Fruit fly (Drosophila melanogaster) whole organism, prepupa: ENCODE measurements around the gene CCT4.

Experiments used
- Blimp-1 ChIP-seq: fragments of 200-800 bp; sonication (Bioruptor generic); optimal IDR thresholded peaks from 3 replicates; lab custom pipeline; 2017; ENCODE audit warnings: missing biosample characterization, missing genetic modification characterization, mild to moderate bottlenecking, moderate library complexity, missing genetic modification reagents
- CG10631 ChIP-seq: fragments of 200-800 bp; sonication (Bioruptor generic); optimal IDR thresholded peaks from 2 replicates; lab custom pipeline; 2016; ENCODE audit warnings: missing biosample characterization, missing genetic modification characterization
- CG10669 ChIP-seq: fragments of 200-800 bp; sonication (Bioruptor generic); optimal IDR thresholded peaks from 3 replicates; lab custom pipeline; 2018; ENCODE audit warnings: missing biosample characterization, mild to moderate bottlenecking, missing genetic modification characterization, moderate library complexity
- CG11294 ChIP-seq: fragments of 200-800 bp; sonication (Bioruptor generic); IDR thresholded peaks from 2 replicates; pipeline ENCODE4 v1.3.6; 2022; ENCODE audit warnings: missing biosample characterization, missing genetic modification characterization
- CG11902 ChIP-seq: fragments of 200-800 bp; sonication (Bioruptor generic); optimal IDR thresholded peaks from 3 replicates; lab custom pipeline; 2016; ENCODE audit warnings: missing biosample characterization, missing genetic modification characterization
- CG15336 ChIP-seq: fragments of 200-800 bp; sonication (Bioruptor generic); IDR thresholded peaks from 2 replicates; pipeline ENCODE4 v1.3.6; 2022; ENCODE audit warnings: missing biosample characterization, missing genetic modification characterization
- CG1621 ChIP-seq: fragments of 200-800 bp; sonication (Bioruptor generic); optimal IDR thresholded peaks from 3 replicates; lab custom pipeline; 2018; ENCODE audit warnings: missing biosample characterization, mild to moderate bottlenecking, missing genetic modification characterization
- CG16779 ChIP-seq: fragments of 200-800 bp; sonication (Bioruptor generic); optimal IDR thresholded peaks from 3 replicates; lab custom pipeline; 2017; ENCODE audit warnings: missing biosample characterization, mild to moderate bottlenecking, missing genetic modification characterization
- CG31627 ChIP-seq: fragments of 200-800 bp; sonication (Bioruptor generic); optimal IDR thresholded peaks from 3 replicates; lab custom pipeline; 2016; ENCODE audit warnings: missing biosample characterization, missing genetic modification characterization
- CG32006 ChIP-seq: fragments of 200-800 bp; sonication (Bioruptor generic); optimal IDR thresholded peaks from 3 replicates; lab custom pipeline; 2017; ENCODE audit warnings: missing biosample characterization, mild to moderate bottlenecking, missing genetic modification characterization
- CG34406 ChIP-seq: fragments of 200-800 bp; sonication (Bioruptor generic); optimal IDR thresholded peaks from 3 replicates; lab custom pipeline; 2016; ENCODE audit warnings: missing biosample characterization, missing genetic modification characterization
- CG3919 ChIP-seq: fragments of 200-800 bp; sonication (Bioruptor generic); optimal IDR thresholded peaks from 3 replicates; lab custom pipeline; 2016; ENCODE audit warnings: missing biosample characterization, missing genetic modification characterization
- CG4318 ChIP-seq: fragments of 200-800 bp; sonication (Bioruptor generic); optimal IDR thresholded peaks from 3 replicates; lab custom pipeline; 2017; ENCODE audit warnings: missing biosample characterization, mild to moderate bottlenecking, missing genetic modification characterization
- CG6163 ChIP-seq: fragments of 200-800 bp; sonication (Bioruptor generic); IDR thresholded peaks from 3 replicates; pipeline ENCODE4 v1.3.6; 2022; ENCODE audit warnings: missing biosample characterization, missing genetic modification characterization
- CG6276 ChIP-seq: fragments of 200-800 bp; sonication (Bioruptor generic); optimal IDR thresholded peaks from 2 replicates; lab custom pipeline; 2017; ENCODE audit warnings: missing biosample characterization, mild to moderate bottlenecking, missing genetic modification characterization
- CG6792 ChIP-seq: fragments of 200-800 bp; sonication (Bioruptor generic); optimal IDR thresholded peaks from 3 replicates; lab custom pipeline; 2016; ENCODE audit warnings: missing biosample characterization, missing genetic modification characterization
- CG6808 ChIP-seq: fragments of 200-800 bp; sonication (Bioruptor generic); optimal IDR thresholded peaks from 3 replicates; lab custom pipeline; 2017; ENCODE audit warnings: missing biosample characterization, missing genetic modification characterization, mild to moderate bottlenecking, moderate library complexity, missing genetic modification reagents
- CG7368 ChIP-seq: fragments of 200-800 bp; sonication (Bioruptor generic); optimal IDR thresholded peaks from 3 replicates; lab custom pipeline; 2016; ENCODE audit warnings: missing biosample characterization, missing genetic modification characterization
- CG8119 ChIP-seq: fragments of 200-800 bp; sonication (Bioruptor generic); IDR thresholded peaks from 3 replicates; pipeline ENCODE4 v1.3.6; 2022; ENCODE audit warnings: missing biosample characterization, missing genetic modification characterization
- CG8632 ChIP-seq: fragments of 200-800 bp; sonication (Bioruptor generic); optimal IDR thresholded peaks from 3 replicates; lab custom pipeline; 2016; ENCODE audit warnings: missing biosample characterization, missing genetic modification characterization
- CG9139 ChIP-seq: fragments of 200-800 bp; sonication (Bioruptor generic); optimal IDR thresholded peaks from 3 replicates; lab custom pipeline; 2017; ENCODE audit warnings: missing biosample characterization, mild to moderate bottlenecking, missing genetic modification characterization
- Eip75B ChIP-seq: fragments of 200-800 bp; sonication (Bioruptor generic); optimal IDR thresholded peaks from 3 replicates; lab custom pipeline; 2016; ENCODE audit warnings: missing biosample characterization, missing genetic modification characterization
- Eip78C ChIP-seq: fragments of 200-800 bp; sonication (Bioruptor generic); peaks from one replicate; lab custom pipeline; 2016; ENCODE audit warnings: missing biosample characterization, missing genetic modification characterization
- Eip93F ChIP-seq: fragments of 200-800 bp; sonication (Bioruptor generic); optimal IDR thresholded peaks from 2 replicates; lab custom pipeline; 2016; ENCODE audit warnings: missing biosample characterization, mild to moderate bottlenecking, missing genetic modification characterization
- Ets21C ChIP-seq: fragments of 200-800 bp; sonication (Bioruptor generic); optimal IDR thresholded peaks from 3 replicates; lab custom pipeline; 2016; ENCODE audit warnings: missing biosample characterization, missing genetic modification characterization
- Ets96B ChIP-seq: fragments of 200-800 bp; optimal IDR thresholded peaks from 2 replicates; lab custom pipeline; 2019; ENCODE audit warnings: missing biosample characterization, mild to moderate bottlenecking, missing genetic modification characterization, moderate library complexity
- Gug ChIP-seq: fragments of 200-800 bp; sonication (Bioruptor generic); IDR thresholded peaks from 2 replicates; pipeline ENCODE4 v1.3.6; 2022; ENCODE audit warnings: missing biosample characterization, missing genetic modification characterization
- Hr38 ChIP-seq: sonication (Bioruptor generic); optimal IDR thresholded peaks from 2 replicates; lab custom pipeline; 2016; ENCODE audit warnings: missing biosample characterization, missing genetic modification characterization
- Hr39 ChIP-seq: fragments of 200-800 bp; sonication (Bioruptor generic); optimal IDR thresholded peaks from 2 replicates; lab custom pipeline; 2016; ENCODE audit warnings: missing biosample characterization, missing genetic modification characterization
- Hr4 ChIP-seq: fragments of 200-800 bp; sonication (Bioruptor generic); optimal IDR thresholded peaks from 3 replicates; lab custom pipeline; 2016; ENCODE audit warnings: missing biosample characterization, missing genetic modification characterization
- Lpt ChIP-seq: fragments of 200-800 bp; sonication (Bioruptor generic); optimal IDR thresholded peaks from 3 replicates; lab custom pipeline; 2016; ENCODE audit warnings: missing biosample characterization, missing genetic modification characterization
- Met ChIP-seq: fragments of 200-800 bp; sonication (Bioruptor generic); optimal IDR thresholded peaks from 3 replicates; lab custom pipeline; 2016; ENCODE audit warnings: missing biosample characterization, missing genetic modification characterization
- Smox ChIP-seq: fragments of 200-800 bp; sonication (Bioruptor generic); optimal IDR thresholded peaks from 3 replicates; lab custom pipeline; 2016; ENCODE audit warnings: missing biosample characterization, missing genetic modification characterization
- Sox102F ChIP-seq: fragments of 200-800 bp; sonication (Bioruptor generic); optimal IDR thresholded peaks from 2 replicates; lab custom pipeline; 2016; ENCODE audit warnings: missing biosample characterization, mild to moderate bottlenecking, missing genetic modification characterization
- Sox14 ChIP-seq: fragments of 200-800 bp; sonication (Bioruptor generic); optimal IDR thresholded peaks from 3 replicates; lab custom pipeline; 2016; ENCODE audit warnings: missing biosample characterization, missing genetic modification characterization
- Sox15 ChIP-seq: fragments of 200-800 bp; sonication (Bioruptor generic); optimal IDR thresholded peaks from 3 replicates; lab custom pipeline; 2016; ENCODE audit warnings: missing biosample characterization, missing genetic modification characterization
- achi ChIP-seq: fragments of 200-800 bp; sonication (Bioruptor generic); optimal IDR thresholded peaks from 3 replicates; lab custom pipeline; 2016; ENCODE audit warnings: missing biosample characterization, missing genetic modification characterization
- acj6 ChIP-seq: fragments of 200-800 bp; sonication (Bioruptor generic); optimal IDR thresholded peaks from 3 replicates; lab custom pipeline; 2016; ENCODE audit warnings: missing biosample characterization, missing genetic modification characterization
- cyc ChIP-seq: fragments of 200-800 bp; sonication (Bioruptor generic); optimal IDR thresholded peaks from 3 replicates; lab custom pipeline; 2016; ENCODE audit warnings: missing biosample characterization, missing genetic modification characterization
- dac ChIP-seq: fragments of 200-800 bp; sonication (Bioruptor generic); optimal IDR thresholded peaks from 2 replicates; lab custom pipeline; 2017; ENCODE audit warnings: missing biosample characterization, mild to moderate bottlenecking, missing genetic modification characterization
- dsx ChIP-seq: fragments of 200-800 bp; optimal IDR thresholded peaks from 3 replicates; lab custom pipeline; 2019; ENCODE audit warnings: missing biosample characterization, mild to moderate bottlenecking, missing genetic modification characterization, moderate library complexity; ENCODE audit not compliant: poor library complexity, severe bottlenecking
- eg ChIP-seq: fragments of 200-800 bp; sonication (Bioruptor generic); IDR thresholded peaks from 3 replicates; pipeline ENCODE4 v1.3.6; 2022; ENCODE audit warnings: missing biosample characterization, missing genetic modification characterization
- fd59A ChIP-seq: fragments of 200-800 bp; sonication (Bioruptor generic); optimal IDR thresholded peaks from 2 replicates; lab custom pipeline; 2017; ENCODE audit warnings: missing biosample characterization, mild to moderate bottlenecking, missing genetic modification characterization, missing genetic modification reagents
- fd85E ChIP-seq: fragments of 200-800 bp; sonication (Bioruptor generic); optimal IDR thresholded peaks from 3 replicates; lab custom pipeline; 2016; ENCODE audit warnings: missing biosample characterization, missing genetic modification characterization
- fkh ChIP-seq: fragments of 200-800 bp; sonication (Bioruptor generic); optimal IDR thresholded peaks from 3 replicates; lab custom pipeline; 2017; ENCODE audit warnings: missing biosample characterization, mild to moderate bottlenecking, missing genetic modification characterization, moderate library complexity
- lz ChIP-seq: fragments of 200-800 bp; sonication (Bioruptor generic); optimal IDR thresholded peaks from 3 replicates; lab custom pipeline; 2016; ENCODE audit warnings: missing biosample characterization, missing genetic modification characterization
- net ChIP-seq: fragments of 200-800 bp; sonication (Bioruptor generic); optimal IDR thresholded peaks from 3 replicates; lab custom pipeline; 2016; ENCODE audit warnings: missing biosample characterization, missing genetic modification characterization
- salr ChIP-seq, 2 experiments: fragments of 200-800 bp; sonication (Bioruptor generic); optimal IDR thresholded peaks; 3 replicates each; lab custom pipeline; 2016 to 2018; ENCODE audit warnings: missing biosample characterization in 2 of 2, missing genetic modification characterization in 2 of 2, mild to moderate bottlenecking in 1 of 2
- spab ChIP-seq: fragments of 200-800 bp; sonication (Bioruptor generic); optimal IDR thresholded peaks from 2 replicates; lab custom pipeline; 2017; ENCODE audit warnings: missing biosample characterization, mild to moderate bottlenecking, missing genetic modification characterization, missing genetic modification reagents
- ss ChIP-seq, 2 experiments: fragments of 200-800 bp; sonication (Bioruptor generic); optimal IDR thresholded peaks; 2 replicates in 1 of 2; 3 replicates in 1 of 2; lab custom pipeline; 2017 to 2018; ENCODE audit warnings: mild to moderate bottlenecking in 2 of 2, missing biosample characterization in 2 of 2, missing genetic modification characterization in 2 of 2, moderate library complexity in 1 of 2
- svp ChIP-seq: fragments of 200-800 bp; sonication (Bioruptor generic); peaks from one replicate; lab custom pipeline; 2016; ENCODE audit warnings: missing biosample characterization, missing genetic modification characterization
- topi ChIP-seq: fragments of 200-800 bp; sonication (Bioruptor generic); optimal IDR thresholded peaks from 3 replicates; lab custom pipeline; 2016; ENCODE audit warnings: missing biosample characterization, missing genetic modification characterization
- vri ChIP-seq: fragments of 200-800 bp; sonication (Bioruptor generic); optimal IDR thresholded peaks from 3 replicates; lab custom pipeline; 2016; ENCODE audit warnings: missing biosample characterization, mild to moderate bottlenecking, missing genetic modification characterization

The CCT4 gene

DNA sequence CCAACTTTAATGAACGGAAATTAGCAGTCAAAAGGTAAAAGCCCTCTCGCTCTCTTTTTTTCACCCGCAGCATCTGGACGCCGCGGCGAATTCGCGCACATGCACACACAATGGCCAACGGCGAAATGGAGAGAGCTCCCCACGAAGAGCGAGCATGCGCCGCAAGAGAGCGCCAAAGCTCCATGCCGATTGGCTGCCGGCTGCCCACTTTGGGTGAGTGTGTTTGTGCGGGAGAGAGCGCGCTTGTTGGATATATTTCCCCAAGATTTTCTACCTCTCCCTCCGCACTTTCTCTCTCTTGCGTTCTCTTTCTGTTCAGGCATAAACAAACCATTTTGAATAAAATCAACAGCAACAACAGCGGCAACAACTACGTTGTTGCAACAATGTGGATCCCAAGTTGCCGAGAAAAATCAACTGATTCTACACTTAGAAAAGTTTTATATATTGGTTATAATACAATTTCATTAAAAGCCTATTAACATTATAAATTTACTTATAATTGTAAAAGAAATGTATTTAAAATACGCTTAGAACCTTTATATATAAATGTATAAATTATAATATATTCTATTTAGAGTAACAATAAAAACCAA lies 36.9 kb downstream of the CCT4 start:
- TF ChIP-seq Eip78C (GFP tag; lab: Kevin White, UChicago): peak; percentile 76
- no peak for TF ChIP-seq CG31627
- TF ChIP-seq CG9139 (GFP tag; lab: Kevin White, UChicago): no peak
- TF ChIP-seq CG10631 (GFP tag; lab: Kevin White, UChicago): peak; percentile 14
- TF ChIP-seq Lpt (GFP tag; lab: Kevin White, UChicago): no peak
- no peak for TF ChIP-seq Ets21C (GFP tag; lab: Kevin White, UChicago)
- no peak for TF ChIP-seq fd85E (GFP tag; lab: Kevin White, UChicago)
- TF ChIP-seq vri (GFP tag; lab: Kevin White, UChicago): no peak
- TF ChIP-seq CG6792 (GFP tag; lab: Kevin White, UChicago): no peak
- TF ChIP-seq Sox14 (GFP tag; lab: Kevin White, UChicago): no peak
- TF ChIP-seq fkh (GFP tag; lab: Kevin White, UChicago): no peak
- no peak for TF ChIP-seq CG10669 (GFP tag; lab: Kevin White, UChicago)
- TF ChIP-seq cyc (GFP tag; lab: Kevin White, UChicago): no peak
- TF ChIP-seq spab (GFP tag; lab: Kevin White, UChicago): no peak
- no peak for TF ChIP-seq achi (GFP tag; lab: Kevin White, UChicago)
- peak; percentile 27; the same call in 1 of the 3 replicates for TF ChIP-seq CG6163
- TF ChIP-seq Eip93F (GFP tag; lab: Kevin White, UChicago): no peak
- TF ChIP-seq CG11902: no peak
- TF ChIP-seq CG1621 (tag; lab: Kevin White, UChicago): no peak
- no peak for TF ChIP-seq acj6 (GFP tag; lab: Kevin White, UChicago)
- TF ChIP-seq Gug (GFP tag; lab: Robert Waterston, UW): no peak
- TF ChIP-seq eg (GFP tag; lab: Robert Waterston, UW): no peak
- no peak for TF ChIP-seq Eip75B
- no peak for TF ChIP-seq CG34406
- TF ChIP-seq Ets96B (tag; lab: Kevin White, UChicago): peak; percentile 37
- no peak for TF ChIP-seq Hr38
- TF ChIP-seq CG11294 (GFP tag; lab: Robert Waterston, UW): no peak
- TF ChIP-seq CG16779 (tag; lab: Kevin White, UChicago): no peak
- TF ChIP-seq salr (GFP tag; optimal IDR thresholded peaks at IDR 0.05; lab: Kevin White, UChicago): no peak
- no peak for TF ChIP-seq lz (GFP tag; lab: Kevin White, UChicago)
- no peak for TF ChIP-seq Hr39 (GFP tag; lab: Kevin White, UChicago)
- TF ChIP-seq Sox102F (GFP tag; lab: Kevin White, UChicago): no peak
- peak; percentile 80 for TF ChIP-seq dsx (GFP tag; lab: Kevin White, UChicago)
- no peak for TF ChIP-seq CG8119 (GFP tag; lab: Robert Waterston, UW)
- TF ChIP-seq svp (GFP tag; lab: Kevin White, UChicago): no peak
- TF ChIP-seq CG3919 (GFP tag; lab: Kevin White, UChicago): no peak
- no peak for TF ChIP-seq Smox
- TF ChIP-seq CG8632: no peak
- TF ChIP-seq Met (GFP tag; lab: Kevin White, UChicago): no peak
- TF ChIP-seq Hr4 (GFP tag; lab: Kevin White, UChicago): no peak
- peak; percentile 17 for TF ChIP-seq CG32006 (GFP tag; lab: Kevin White, UChicago)
- no peak for TF ChIP-seq net (GFP tag; lab: Kevin White, UChicago)
- no peak for TF ChIP-seq Blimp-1 (GFP tag; lab: Kevin White, UChicago)
- no peak for TF ChIP-seq dac (GFP tag; lab: Kevin White, UChicago)
- peak; percentile 26; the same call in 1 of the 2 replicates for TF ChIP-seq CG15336 (GFP tag; lab: Robert Waterston, UW)
- no peak for TF ChIP-seq CG4318
- no peak for TF ChIP-seq fd59A (GFP tag; lab: Kevin White, UChicago)
- no peak for TF ChIP-seq ss (GFP tag; optimal IDR thresholded peaks at IDR 0.05; lab: Kevin White, UChicago)
- TF ChIP-seq CG7368 (GFP tag; lab: Kevin White, UChicago): no peak
- no peak for TF ChIP-seq CG6808 (GFP tag; lab: Kevin White, UChicago)
- no peak for TF ChIP-seq Sox15 (GFP tag; lab: Kevin White, UChicago)
- no peak for TF ChIP-seq CG6276
- no peak for TF ChIP-seq topi (GFP tag; lab: Kevin White, UChicago)
